Worm (Caenorhabditis elegans) whole organism, L1 larva: Measurements from ENCODE around the gene cest-30.

ENCODE experiments used
- ama-1 ChIP-seq: fragments of 150-350 bp; optimal IDR thresholded peaks from 2 replicates; lab custom pipeline; 2014
- ces-1 ChIP-seq: fragments of 150-350 bp; optimal IDR thresholded peaks from 2 replicates; lab custom pipeline; 2014; ENCODE audit warnings: missing biosample characterization, missing genetic modification reagents, missing genetic modification characterization
- elt-3 ChIP-seq, 6 experiments: fragments of 150-350 bp in 1 of 6; sonication (generic microtip); optimal IDR thresholded peaks; 2 replicates each; lab custom pipeline; 2017 to 2018; ENCODE audit warnings: missing biosample characterization in 6 of 6, missing genetic modification characterization in 6 of 6, inconsistent platforms in 1 of 6
- lin-13 ChIP-seq: fragments of 150-350 bp; optimal IDR thresholded peaks from 2 replicates; lab custom pipeline; 2014; ENCODE audit warnings: missing biosample characterization, missing genetic modification reagents, missing genetic modification characterization
- nhr-85 ChIP-seq: sonication (generic microtip); peaks from one replicate; lab custom pipeline; 2016; ENCODE audit warnings: missing genetic modification characterization, inconsistent platforms, missing compliant biosample characterization
- nhr-90 ChIP-seq: sonication (generic microtip); optimal IDR thresholded peaks from 2 replicates; lab custom pipeline; 2016; ENCODE audit warnings: mild to moderate bottlenecking, missing genetic modification characterization, missing compliant biosample characterization; ENCODE audit not compliant: poor library complexity
- unc-130 ChIP-seq: fragments of 150-350 bp; optimal IDR thresholded peaks from 2 replicates; lab custom pipeline; 2017; ENCODE audit warnings: missing biosample characterization, missing genetic modification characterization, inconsistent platforms
- ztf-4 ChIP-seq: fragments of 150-350 bp; optimal IDR thresholded peaks from 2 replicates; lab custom pipeline; 2014; ENCODE audit warnings: missing biosample characterization, missing genetic modification characterization

ce11 chrV:5239903-5240302 lies 23.0 kb downstream of the cest-30 start, which contains the start of gene B0238.15:
- no peak for TF ChIP-seq ama-1 (lab: Kevin White, UChicago)
- no peak for TF ChIP-seq nhr-85 (tag; lab: Kevin White, UChicago)
- no peak for TF ChIP-seq unc-130
- TF ChIP-seq ces-1 (GFP tag; lab: Kevin White, UChicago) = no peak
- no peak for TF ChIP-seq ztf-4 (tag; lab: Kevin White, UChicago)
- no peak for TF ChIP-seq lin-13 (GFP tag; lab: Kevin White, UChicago)
- TF ChIP-seq elt-3 (tag; optimal IDR thresholded peaks at IDR 0.05; lab: Kevin White, UChicago) = no peak
- TF ChIP-seq nhr-90 (tag; lab: Kevin White, UChicago) = no peak
